Worm (Caenorhabditis elegans) whole organism, late embryonic: ENCODE measurements around the gene skr-9.

ENCODE experiments used
- C38D4.7 ChIP-seq: fragments of 200-800 bp; sonication (Bioruptor generic); optimal IDR thresholded peaks from 2 replicates; lab custom pipeline; 2018; ENCODE audit warnings: mild to moderate bottlenecking, missing genetic modification characterization, moderate library complexity, missing compliant biosample characterization
- ceh-18 ChIP-seq: sonication (generic microtip); optimal IDR thresholded peaks from 2 replicates; lab custom pipeline; 2016; ENCODE audit warnings: missing genetic modification characterization, missing compliant biosample characterization
- ceh-34 ChIP-seq: sonication (generic microtip); optimal IDR thresholded peaks from 2 replicates; lab custom pipeline; 2016; ENCODE audit warnings: mild to moderate bottlenecking, missing genetic modification characterization, missing compliant biosample characterization
- dve-1 ChIP-seq: sonication (generic microtip); optimal IDR thresholded peaks from 2 replicates; lab custom pipeline; 2017; ENCODE audit warnings: antibody characterized with exemption, mild to moderate bottlenecking, missing genetic modification characterization, missing compliant biosample characterization
- mec-3 ChIP-seq: sonication (generic microtip); optimal IDR thresholded peaks from 2 replicates; lab custom pipeline; 2016; ENCODE audit warnings: borderline replicate concordance, missing genetic modification characterization, missing compliant biosample characterization
- ttx-3 ChIP-seq: sonication (generic microtip); optimal IDR thresholded peaks from 2 replicates; lab custom pipeline; 2016; ENCODE audit warnings: missing genetic modification reagents, missing genetic modification characterization, missing compliant biosample characterization

Gene skr-9

DNA sequence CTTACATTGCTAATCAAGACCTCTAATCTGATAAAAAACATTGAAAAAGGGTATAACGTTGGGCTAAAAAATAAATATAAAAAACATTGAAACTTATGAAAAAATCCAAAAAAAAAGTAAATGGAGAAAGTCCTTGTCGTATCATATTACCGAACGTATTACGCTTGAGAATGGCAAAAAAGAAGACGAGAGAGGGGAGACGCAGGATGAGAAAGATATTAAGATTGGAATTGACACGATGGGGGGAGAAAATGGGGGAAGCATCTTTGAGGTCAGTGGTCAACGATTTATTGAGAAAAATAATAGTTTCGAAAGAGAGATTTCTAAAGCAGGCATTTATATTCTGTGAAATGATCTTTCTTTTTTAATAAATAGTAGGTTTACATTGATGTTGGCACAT, 45.9 kb downstream of the skr-9 start:
- TF ChIP-seq ceh-18 (tag; lab: Kevin White, UChicago): no peak
- TF ChIP-seq ceh-34 (tag; lab: Kevin White, UChicago): peak; percentile 71
- no peak for TF ChIP-seq dve-1 (tag; lab: Kevin White, UChicago)
- TF ChIP-seq, all 69 proteins: peak for 1

- TF ChIP-seq mec-3: no peak
- TF ChIP-seq ttx-3 (tag; lab: Kevin White, UChicago): no peak
- TF ChIP-seq C38D4.7 (GFP tag; lab: Kevin White, UChicago): no peak
These were observed 47.4 kb downstream of the skr-9 start for ce11 chrIV:17210754-17211153.
